Fruit fly (Drosophila melanogaster) whole organism, wandering third instar larva: Measurements from ENCODE around the gene Dhc62B.

Experiments
- Abd-B ChIP-seq: fragments of >200 bp; optimal IDR thresholded peaks from 2 replicates; lab custom pipeline; 2017; ENCODE audit warnings: missing biosample characterization, missing genetic modification characterization
- CG32264 ChIP-seq: fragments of 200-800 bp; sonication (Bioruptor generic); optimal IDR thresholded peaks from 2 replicates; lab custom pipeline; 2016; ENCODE audit warnings: missing biosample characterization, missing genetic modification characterization
- CG9705 ChIP-seq: fragments of 200-800 bp; sonication (Bioruptor generic); optimal IDR thresholded peaks from 2 replicates; lab custom pipeline; 2018; ENCODE audit warnings: missing biosample characterization, mild to moderate bottlenecking, missing genetic modification characterization
- CrebA ChIP-seq: fragments of 200-800 bp; sonication (Bioruptor generic); optimal IDR thresholded peaks from 2 replicates; lab custom pipeline; 2016; ENCODE audit warnings: missing biosample characterization, mild to moderate bottlenecking, missing genetic modification characterization, borderline replicate concordance
- Dfd ChIP-seq: fragments of >200 bp; optimal IDR thresholded peaks from 2 replicates; lab custom pipeline; 2017; ENCODE audit warnings: missing biosample characterization, missing genetic modification characterization
- Dif ChIP-seq: fragments of 200-275, 200-300 bp; sonication (Bioruptor generic); optimal IDR thresholded peaks from 2 replicates; lab custom pipeline; 2018; ENCODE audit warnings: missing biosample characterization, missing genetic modification characterization; ENCODE audit not compliant: partially characterized antibody
- GATAd ChIP-seq: sonication (Bioruptor generic); optimal IDR thresholded peaks from 2 replicates; lab custom pipeline; 2016; ENCODE audit warnings: missing biosample characterization, missing genetic modification characterization
- HLH106 ChIP-seq: fragments of 200-800 bp; optimal IDR thresholded peaks from 3 replicates; lab custom pipeline; 2019; ENCODE audit warnings: missing biosample characterization, mild to moderate bottlenecking, missing genetic modification characterization, moderate library complexity
- Hnf4 ChIP-seq: fragments of 200-800 bp; sonication (Bioruptor generic); optimal IDR thresholded peaks from 2 replicates; lab custom pipeline; 2016; ENCODE audit warnings: missing biosample characterization, mild to moderate bottlenecking, missing genetic modification characterization
- Hr83 ChIP-seq: fragments of 200-300 bp; sonication (Bioruptor generic); optimal IDR thresholded peaks from 2 replicates; lab custom pipeline; 2016; ENCODE audit warnings: missing biosample characterization, mild to moderate bottlenecking, missing genetic modification characterization, moderate library complexity; ENCODE audit not compliant: poor library complexity, severe bottlenecking
- Jra ChIP-seq: sonication (Bioruptor generic); optimal IDR thresholded peaks from 2 replicates; lab custom pipeline; 2016; ENCODE audit warnings: missing biosample characterization, missing genetic modification characterization
- Mio ChIP-seq: sonication (Bioruptor generic); optimal IDR thresholded peaks from 2 replicates; lab custom pipeline; 2016; ENCODE audit warnings: missing biosample characterization, missing genetic modification characterization
- Myc ChIP-seq: fragments of >200 bp; optimal IDR thresholded peaks from 2 replicates; lab custom pipeline; 2017
- N ChIP-seq: fragments of >200 bp; optimal IDR thresholded peaks from 2 replicates; lab custom pipeline; 2018; ENCODE audit warnings: missing biosample characterization, missing external identifiers, missing genetic modification characterization
- OdsH ChIP-seq: fragments of 200-800 bp; sonication (Bioruptor generic); optimal IDR thresholded peaks from 2 replicates; lab custom pipeline; 2016; ENCODE audit warnings: missing biosample characterization, mild to moderate bottlenecking, missing genetic modification characterization
- Rel ChIP-seq, 2 experiments: fragments of 200-800 bp; sonication (Bioruptor generic) in 1 of 2; optimal IDR thresholded peaks; 2 replicates in 1 of 2; 3 replicates in 1 of 2; lab custom pipeline; 2016 to 2019; ENCODE audit warnings: mild to moderate bottlenecking in 2 of 2, missing biosample characterization in 2 of 2, missing genetic modification characterization in 2 of 2, moderate library complexity in 1 of 2
- Sp1 ChIP-seq: fragments of 200-800 bp; sonication (Bioruptor generic); optimal IDR thresholded peaks from 3 replicates; lab custom pipeline; 2019; ENCODE audit warnings: missing biosample characterization, mild to moderate bottlenecking, missing genetic modification characterization, moderate library complexity
- Vsx2 ChIP-seq: fragments of 200-300, 225-300 bp; sonication (Bioruptor generic); optimal IDR thresholded peaks from 2 replicates; lab custom pipeline; 2018; ENCODE audit warnings: missing biosample characterization, missing genetic modification characterization; ENCODE audit not compliant: partially characterized antibody
- br ChIP-seq: fragments of 200-800 bp; sonication (Bioruptor generic); optimal IDR thresholded peaks from 2 replicates; lab custom pipeline; 2016; ENCODE audit warnings: missing biosample characterization, missing genetic modification characterization
- brk ChIP-seq: fragments of 200-800 bp; sonication (Bioruptor generic); optimal IDR thresholded peaks from 2 replicates; lab custom pipeline; 2016; ENCODE audit warnings: missing biosample characterization, mild to moderate bottlenecking, missing genetic modification characterization
- dl ChIP-seq, 2 experiments: fragments of 175-275, 200-275 bp in 1 of 2; fragments of 200-275 bp in 1 of 2; sonication (Bioruptor generic); optimal IDR thresholded peaks; lab custom pipeline; 2018; ENCODE audit warnings: mild to moderate bottlenecking in 2 of 2, missing biosample characterization in 2 of 2, missing genetic modification characterization in 2 of 2, moderate library complexity in 2 of 2; ENCODE audit not compliant: partially characterized antibody in 2 of 2, insufficient read depth in 1 of 2
- dmrt93B ChIP-seq: fragments of 200-800 bp; sonication (Bioruptor generic); optimal IDR thresholded peaks from 2 replicates; lab custom pipeline; 2018; ENCODE audit warnings: missing biosample characterization, mild to moderate bottlenecking, missing genetic modification characterization
- dsf ChIP-seq: sonication (Bioruptor generic); optimal IDR thresholded peaks from 2 replicates; lab custom pipeline; 2016; ENCODE audit warnings: missing biosample characterization, missing genetic modification characterization, borderline replicate concordance
- ey ChIP-seq: fragments of 200-800 bp; sonication (Bioruptor generic); optimal IDR thresholded peaks from 2 replicates; lab custom pipeline; 2016; ENCODE audit warnings: missing biosample characterization, missing genetic modification characterization
- foxo ChIP-seq, 2 experiments: fragments of 200-800 bp; sonication (Bioruptor generic); optimal IDR thresholded peaks; 2 replicates in 1 of 2; 3 replicates in 1 of 2; lab custom pipeline; 2016 to 2017; ENCODE audit warnings: missing biosample characterization in 2 of 2, missing genetic modification characterization in 2 of 2
- fru ChIP-seq: fragments of 200-800 bp; sonication (Bioruptor generic); optimal IDR thresholded peaks from 3 replicates; lab custom pipeline; 2016; ENCODE audit warnings: missing biosample characterization, mild to moderate bottlenecking, missing genetic modification characterization
- h ChIP-seq: fragments of 200-800 bp; sonication (Bioruptor generic); optimal IDR thresholded peaks from 3 replicates; lab custom pipeline; 2016; ENCODE audit warnings: missing biosample characterization, mild to moderate bottlenecking, missing genetic modification characterization
- jim ChIP-seq: fragments of 175-275, 200-325 bp; sonication (Bioruptor generic); optimal IDR thresholded peaks from 2 replicates; lab custom pipeline; 2016; ENCODE audit warnings: missing biosample characterization, mild to moderate bottlenecking, missing genetic modification characterization
- lola ChIP-seq: fragments of >200 bp; optimal IDR thresholded peaks from 2 replicates; lab custom pipeline; 2017; ENCODE audit warnings: missing biosample characterization, missing genetic modification characterization
- pan ChIP-seq: fragments of >200 bp; optimal IDR thresholded peaks from 2 replicates; lab custom pipeline; 2017
- psq ChIP-seq: fragments of 200-800 bp; sonication (Bioruptor generic); optimal IDR thresholded peaks from 3 replicates; lab custom pipeline; 2017; ENCODE audit warnings: missing biosample characterization, mild to moderate bottlenecking, missing genetic modification characterization, moderate library complexity
- rgr ChIP-seq: fragments of 200-800 bp; sonication (Bioruptor generic); optimal IDR thresholded peaks from 3 replicates; lab custom pipeline; 2016; ENCODE audit warnings: missing biosample characterization, mild to moderate bottlenecking, missing genetic modification characterization
- sage ChIP-seq: fragments of 200-800 bp; sonication (Bioruptor generic); optimal IDR thresholded peaks from 2 replicates; lab custom pipeline; 2016; ENCODE audit warnings: missing biosample characterization, mild to moderate bottlenecking, missing genetic modification characterization
- sv ChIP-seq: fragments of 200-800 bp; sonication (Bioruptor generic); optimal IDR thresholded peaks from 3 replicates; lab custom pipeline; 2016; ENCODE audit warnings: missing biosample characterization, missing genetic modification characterization
- tai ChIP-seq: sonication (Bioruptor generic); optimal IDR thresholded peaks from 2 replicates; lab custom pipeline; 2016; ENCODE audit warnings: missing biosample characterization, missing genetic modification characterization
- usp ChIP-seq: fragments of >200 bp; optimal IDR thresholded peaks from 2 replicates; lab custom pipeline; 2017; ENCODE audit warnings: missing biosample characterization, missing genetic modification characterization
- woc ChIP-seq: sonication (Bioruptor generic); optimal IDR thresholded peaks from 2 replicates; lab custom pipeline; 2016; ENCODE audit warnings: missing biosample characterization, mild to moderate bottlenecking, missing genetic modification characterization

Gene Dhc62B

dm6 chr3L:1754935-1755334, 16.6 kb downstream of the Dhc62B start:
- TF ChIP-seq sage (GFP tag; lab: Kevin White, UChicago), result no peak
- no peak for TF ChIP-seq CrebA (GFP tag; lab: Kevin White, UChicago)
- no peak for TF ChIP-seq usp (GFP tag; lab: Kevin White, UChicago)
- TF ChIP-seq dsf (GFP tag; lab: Kevin White, UChicago), result no peak
- no peak for TF ChIP-seq CG32264 (GFP tag; lab: Kevin White, UChicago)
- no peak for TF ChIP-seq dmrt93B (GFP tag; lab: Kevin White, UChicago)
- no peak for TF ChIP-seq Mio
- TF ChIP-seq GATAd, result no peak
- TF ChIP-seq Myc, result no peak
- TF ChIP-seq fru (GFP tag; lab: Kevin White, UChicago), result no peak
- TF ChIP-seq Rel (GFP tag; optimal IDR thresholded peaks at IDR 0.05; lab: Kevin White, UChicago), result no peak
- no peak for TF ChIP-seq Rel (tag; optimal IDR thresholded peaks at IDR 0.05; lab: Kevin White, UChicago)
- TF ChIP-seq sv (GFP tag; lab: Kevin White, UChicago), result no peak
- no peak for TF ChIP-seq Hr83 (GFP tag; lab: Kevin White, UChicago)

- TF ChIP-seq foxo (GFP tag; optimal IDR thresholded peaks at IDR 0.05; lab: Kevin White, UChicago) (no peak), N (GFP tag; lab: Kevin White, UChicago) (no peak), dsf (GFP tag; lab: Kevin White, UChicago) (no peak), Abd-B (no peak), dl (GFP tag; optimal IDR thresholded peaks at IDR 0.05; lab: Kevin White, UChicago; ENCODE audit: insufficient read depth in 1 of 2, partially characterized antibody in 2 of 2) (no peak), br (GFP tag; lab: Kevin White, UChicago) (no peak), fru (GFP tag; lab: Kevin White, UChicago) (no peak), pan (no peak)
Observed at dm6 chr3L:1754262-1754661, 17.3 kb downstream of the Dhc62B start.

dm6 chr3L:1748218-1748617, 23.3 kb downstream of the Dhc62B start:
- TF ChIP-seq tai (GFP tag; lab: Kevin White, UChicago), result no peak
- no peak for TF ChIP-seq Dfd (GFP tag; lab: Kevin White, UChicago)
- peak; percentile 51 for TF ChIP-seq Vsx2 (GFP tag; lab: Kevin White, UChicago)
- TF ChIP-seq psq, result no peak
- no peak for TF ChIP-seq dmrt93B (GFP tag; lab: Kevin White, UChicago)
- TF ChIP-seq Mio, result no peak
- no peak for TF ChIP-seq Myc
- TF ChIP-seq br (GFP tag; lab: Kevin White, UChicago), result no peak
- no peak for TF ChIP-seq dsf (GFP tag; lab: Kevin White, UChicago)

- no peak for TF ChIP-seq brk
- peak; percentile 98 for TF ChIP-seq Jra (GFP tag; lab: Kevin White, UChicago)
- peak; percentile 100 for TF ChIP-seq HLH106 (tag; lab: Kevin White, UChicago)
- TF ChIP-seq woc (GFP tag; lab: Kevin White, UChicago), result peak; percentile 98
- peak; percentile 96 to 100 for TF ChIP-seq foxo (GFP tag; optimal IDR thresholded peaks at IDR 0.05; lab: Kevin White, UChicago)
- peak; percentile 99 for TF ChIP-seq sv (GFP tag; lab: Kevin White, UChicago)
- peak; percentile 99 for TF ChIP-seq CG32264 (GFP tag; lab: Kevin White, UChicago)
- peak; percentile 100 for TF ChIP-seq h
- TF ChIP-seq Rel (GFP tag; optimal IDR thresholded peaks at IDR 0.05; lab: Kevin White, UChicago), result peak; percentile 97
- TF ChIP-seq Rel (tag; optimal IDR thresholded peaks at IDR 0.05; lab: Kevin White, UChicago), result peak; percentile 93
- TF ChIP-seq Dfd (GFP tag; lab: Kevin White, UChicago), result no peak
- TF ChIP-seq dsf (GFP tag; lab: Kevin White, UChicago), result peak; percentile 94
- peak; percentile 94 for TF ChIP-seq GATAd
- no peak for TF ChIP-seq N (GFP tag; lab: Kevin White, UChicago)
- no peak for TF ChIP-seq pan
- TF ChIP-seq CG9705 (GFP tag; lab: Kevin White, UChicago), result peak; percentile 99
- no peak for TF ChIP-seq lola
- no peak for TF ChIP-seq tai (GFP tag; lab: Kevin White, UChicago)
- peak; percentile 95 for TF ChIP-seq Hr83 (GFP tag; lab: Kevin White, UChicago)
- peak; percentile 4 for TF ChIP-seq Dif (GFP tag; lab: Kevin White, UChicago)
- TF ChIP-seq Sp1 (GFP tag; lab: Kevin White, UChicago), result peak; percentile 99
- no peak for TF ChIP-seq CrebA (GFP tag; lab: Kevin White, UChicago)
- TF ChIP-seq psq, result peak; percentile 97
- peak; percentile 99 for TF ChIP-seq sage (GFP tag; lab: Kevin White, UChicago)
- peak; percentile 99 for TF ChIP-seq OdsH
- no peak for TF ChIP-seq usp (GFP tag; lab: Kevin White, UChicago)
- peak; percentile 99 for TF ChIP-seq dmrt93B (GFP tag; lab: Kevin White, UChicago)
- TF ChIP-seq Abd-B, result no peak
- TF ChIP-seq rgr, result peak; percentile 99
- TF ChIP-seq dl (GFP tag; optimal IDR thresholded peaks at IDR 0.05; lab: Kevin White, UChicago; ENCODE audit: insufficient read depth in 1 of 2, partially characterized antibody in 2 of 2), result no peak
- peak; percentile 99 for TF ChIP-seq Hnf4
- peak; percentile 99 for TF ChIP-seq ey (GFP tag; lab: Kevin White, UChicago)
- TF ChIP-seq fru (GFP tag; lab: Kevin White, UChicago), result peak; percentile 99
- peak; percentile 88 for TF ChIP-seq Mio
- peak; percentile 33 for TF ChIP-seq jim (GFP tag; lab: Kevin White, UChicago)
Observed at dm6 chr3L:1746338-1747199, 25.0 kb downstream of the Dhc62B start, which contains the start of gene CG13921. Gene CG13921, plus strand, starts transcription at chr3L:1746907.
